Worm (Caenorhabditis elegans) whole organism, late embryonic: Measurements from ENCODE around the gene C13C4.8.

Experiments used
- C38D4.7 ChIP-seq: fragments of 200-800 bp; sonication (Bioruptor generic); optimal IDR thresholded peaks from 2 replicates; lab custom pipeline; 2018; ENCODE audit warnings: mild to moderate bottlenecking, missing genetic modification characterization, moderate library complexity, missing compliant biosample characterization
- F13H6.1 ChIP-seq: sonication (generic microtip); optimal IDR thresholded peaks from 2 replicates; lab custom pipeline; 2016; ENCODE audit warnings: missing genetic modification characterization, missing compliant biosample characterization
- K02D7.2 ChIP-seq: sonication (generic microtip); optimal IDR thresholded peaks from 2 replicates; lab custom pipeline; 2017; ENCODE audit warnings: mild to moderate bottlenecking, missing genetic modification characterization, missing compliant biosample characterization
- K09A11.1 ChIP-seq: sonication (generic microtip); optimal IDR thresholded peaks from 2 replicates; lab custom pipeline; 2017; ENCODE audit warnings: antibody characterized with exemption, mild to moderate bottlenecking, missing genetic modification characterization, missing compliant biosample characterization; ENCODE audit not compliant: insufficient read depth
- ama-1 ChIP-seq: fragments of 150-350 bp; optimal IDR thresholded peaks from 2 replicates; lab custom pipeline; 2014
- ceh-2 ChIP-seq: sonication (generic microtip); optimal IDR thresholded peaks from 2 replicates; lab custom pipeline; 2016; ENCODE audit warnings: missing genotype, missing genetic modification characterization, missing compliant biosample characterization
- ceh-30 ChIP-seq: fragments of 150-350 bp; optimal IDR thresholded peaks from 2 replicates; lab custom pipeline; 2014; ENCODE audit warnings: missing biosample characterization, missing genetic modification characterization
- ceh-31 ChIP-seq: sonication (generic microtip); optimal IDR thresholded peaks from 2 replicates; lab custom pipeline; 2016; ENCODE audit warnings: missing genetic modification characterization, missing compliant biosample characterization
- ceh-34 ChIP-seq: sonication (generic microtip); optimal IDR thresholded peaks from 2 replicates; lab custom pipeline; 2016; ENCODE audit warnings: mild to moderate bottlenecking, missing genetic modification characterization, missing compliant biosample characterization
- ceh-45 ChIP-seq: fragments of 200-800 bp; sonication (Bioruptor generic); IDR thresholded peaks from 2 replicates; pipeline ENCODE4 v1.3.6; 2022; ENCODE audit warnings: missing genetic modification reagents, missing genetic modification characterization, missing compliant biosample characterization
- ceh-48 ChIP-seq: sonication (generic microtip); optimal IDR thresholded peaks from 2 replicates; lab custom pipeline; 2016; ENCODE audit warnings: missing genetic modification characterization, inconsistent platforms, missing compliant biosample characterization
- ceh-9 ChIP-seq: sonication (generic microtip); optimal IDR thresholded peaks from 2 replicates; lab custom pipeline; 2016; ENCODE audit warnings: mild to moderate bottlenecking, missing genetic modification characterization, inconsistent platforms, missing compliant biosample characterization
- dve-1 ChIP-seq: sonication (generic microtip); optimal IDR thresholded peaks from 2 replicates; lab custom pipeline; 2017; ENCODE audit warnings: antibody characterized with exemption, mild to moderate bottlenecking, missing genetic modification characterization, missing compliant biosample characterization
- elt-2 ChIP-seq: sonication (generic microtip); optimal IDR thresholded peaks from 2 replicates; lab custom pipeline; 2016; ENCODE audit warnings: missing genetic modification reagents, missing genetic modification characterization, missing compliant biosample characterization
- eyg-1 ChIP-seq: sonication (generic microtip); optimal IDR thresholded peaks from 2 replicates; lab custom pipeline; 2016; ENCODE audit warnings: missing genotype, missing genetic modification characterization, missing compliant biosample characterization
- fax-1 ChIP-seq: sonication (generic microtip); optimal IDR thresholded peaks from 2 replicates; lab custom pipeline; 2016; ENCODE audit warnings: missing genotype, missing genetic modification characterization, missing compliant biosample characterization
- fkh-10 ChIP-seq: fragments of 150-350 bp; optimal IDR thresholded peaks from 2 replicates; lab custom pipeline; 2014; ENCODE audit warnings: missing biosample characterization, missing genetic modification reagents, missing genetic modification characterization
- gmeb-2 ChIP-seq: sonication (generic microtip); optimal IDR thresholded peaks from 2 replicates; lab custom pipeline; 2016; ENCODE audit warnings: missing genetic modification characterization, inconsistent platforms, missing compliant biosample characterization
- hlh-13 ChIP-seq: fragments of 200-800 bp; sonication (Bioruptor generic); optimal IDR thresholded peaks from 2 replicates; lab custom pipeline; 2018; ENCODE audit warnings: mild to moderate bottlenecking, missing genetic modification characterization, missing compliant biosample characterization
- hlh-15 ChIP-seq: sonication (generic microtip); optimal IDR thresholded peaks from 2 replicates; lab custom pipeline; 2016; ENCODE audit warnings: missing genetic modification characterization, missing compliant biosample characterization
- hlh-30 ChIP-seq: sonication (generic microtip); optimal IDR thresholded peaks from 2 replicates; lab custom pipeline; 2017; ENCODE audit warnings: antibody characterized with exemption, missing genetic modification characterization, missing compliant biosample characterization; ENCODE audit not compliant: insufficient read depth
- hlh-6 ChIP-seq: sonication (generic microtip); optimal IDR thresholded peaks from 2 replicates; lab custom pipeline; 2016; ENCODE audit warnings: missing genotype, missing genetic modification characterization, missing compliant biosample characterization
- hlh-8 ChIP-seq: sonication (generic microtip); optimal IDR thresholded peaks from 2 replicates; lab custom pipeline; 2016; ENCODE audit warnings: missing genotype, missing genetic modification characterization, missing compliant biosample characterization
- mec-3 ChIP-seq: sonication (generic microtip); optimal IDR thresholded peaks from 2 replicates; lab custom pipeline; 2016; ENCODE audit warnings: borderline replicate concordance, missing genetic modification characterization, missing compliant biosample characterization
- nfya-1 ChIP-seq: sonication (generic microtip); optimal IDR thresholded peaks from 2 replicates; lab custom pipeline; 2017; ENCODE audit warnings: missing genetic modification characterization, mild to moderate bottlenecking, missing compliant biosample characterization, antibody characterized with exemption, moderate library complexity
- nhr-11 ChIP-seq: fragments of 150-350 bp; optimal IDR thresholded peaks from 2 replicates; lab custom pipeline; 2014; ENCODE audit warnings: missing biosample characterization, missing genetic modification characterization
- npax-4 ChIP-seq: sonication (generic microtip); optimal IDR thresholded peaks from 2 replicates; lab custom pipeline; 2016; ENCODE audit warnings: missing genetic modification characterization, missing compliant biosample characterization
- odd-2 ChIP-seq: sonication (generic microtip); optimal IDR thresholded peaks from 2 replicates; lab custom pipeline; 2017; ENCODE audit warnings: antibody characterized with exemption, mild to moderate bottlenecking, missing genetic modification characterization, missing compliant biosample characterization
- pat-9 ChIP-seq: fragments of 200-800 bp; sonication (Bioruptor generic); optimal IDR thresholded peaks from 2 replicates; lab custom pipeline; 2018; ENCODE audit warnings: mild to moderate bottlenecking, missing genetic modification characterization, moderate library complexity, missing compliant biosample characterization
- pros-1 ChIP-seq: fragments of 150-350 bp; optimal IDR thresholded peaks from 2 replicates; lab custom pipeline; 2014; ENCODE audit warnings: missing biosample characterization, missing genetic modification reagents, missing genetic modification characterization
- rnt-1 ChIP-seq: sonication (generic microtip); optimal IDR thresholded peaks from 2 replicates; lab custom pipeline; 2016; ENCODE audit warnings: missing genetic modification characterization, missing compliant biosample characterization
- sox-2 ChIP-seq: fragments of 200-800 bp; sonication (Bioruptor generic); IDR thresholded peaks from 2 replicates; pipeline ENCODE4 v1.3.6; 2022; ENCODE audit warnings: missing genetic modification reagents, missing genetic modification characterization, missing compliant biosample characterization
- sox-4 ChIP-seq: sonication (generic microtip); optimal IDR thresholded peaks from 2 replicates; lab custom pipeline; 2017; ENCODE audit warnings: mild to moderate bottlenecking, missing genetic modification characterization, inconsistent platforms, missing compliant biosample characterization
- syd-9 ChIP-seq: sonication (generic microtip); optimal IDR thresholded peaks from 2 replicates; lab custom pipeline; 2016; ENCODE audit warnings: mild to moderate bottlenecking, missing genetic modification characterization, moderate library complexity, missing compliant biosample characterization
- ttx-3 ChIP-seq: sonication (generic microtip); optimal IDR thresholded peaks from 2 replicates; lab custom pipeline; 2016; ENCODE audit warnings: missing genetic modification reagents, missing genetic modification characterization, missing compliant biosample characterization
- unc-3 ChIP-seq, 2 experiments: fragments of 200-800 bp in 1 of 2; sonication (Bioruptor generic) in 1 of 2; sonication (generic microtip) in 1 of 2; conservative IDR thresholded peaks in 1 of 2; optimal IDR thresholded peaks in 1 of 2; 2 replicates each; pipeline versions ENCODE4 v1.3.6 to Lab custom; 2016 to 2022; ENCODE audit warnings: missing compliant biosample characterization in 2 of 2, missing genetic modification characterization in 2 of 2, missing genetic modification reagents in 1 of 2
- unc-55 ChIP-seq: sonication (generic microtip); optimal IDR thresholded peaks from 2 replicates; lab custom pipeline; 2017; ENCODE audit warnings: missing biosample characterization, missing genetic modification reagents, missing genetic modification characterization
- unc-86 ChIP-seq: sonication (generic microtip); optimal IDR thresholded peaks from 2 replicates; lab custom pipeline; 2016; ENCODE audit warnings: missing genetic modification characterization, missing compliant biosample characterization
- zip-5 ChIP-seq: sonication (generic microtip); optimal IDR thresholded peaks from 2 replicates; lab custom pipeline; 2016; ENCODE audit warnings: missing genetic modification characterization, missing compliant biosample characterization
- ztf-16 ChIP-seq: sonication (generic microtip); optimal IDR thresholded peaks from 2 replicates; lab custom pipeline; 2017; ENCODE audit warnings: missing genetic modification characterization, missing compliant biosample characterization

The C13C4.8 gene

DNA sequence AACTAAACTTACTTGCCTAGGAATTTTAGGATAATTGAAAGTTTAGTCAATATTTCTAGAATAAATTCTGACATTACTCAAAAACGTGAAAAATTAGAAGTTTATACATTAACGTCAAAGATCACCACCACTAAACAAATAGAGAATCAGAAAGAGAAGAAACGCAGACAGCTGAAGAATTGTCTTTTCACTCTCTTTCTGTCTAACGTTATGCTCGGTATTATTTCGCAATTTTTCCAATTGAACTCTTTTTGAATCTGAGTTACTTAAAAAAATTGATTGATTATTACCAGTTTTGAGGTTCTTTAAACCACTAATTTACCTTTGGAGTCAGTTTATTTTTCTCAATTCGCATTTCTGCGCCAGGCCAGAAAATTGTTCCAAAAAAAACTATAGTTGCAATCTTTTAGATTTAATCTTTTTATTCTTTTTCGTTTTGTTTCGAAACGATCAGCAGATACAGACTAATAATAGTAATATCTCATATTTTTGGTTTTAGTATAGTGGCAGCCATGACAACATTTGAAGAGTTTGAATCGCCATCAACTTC lies 16.9 kb upstream of the C13C4.8 start, which contains the start of gene nhr-154:
Gene nhr-154 (plus strand): TSS at position 500 of the 550 bp plus-strand sequence.
- TF ChIP-seq hlh-6 (tag; lab: Kevin White, UChicago) = no peak
- no peak for TF ChIP-seq npax-4 (tag; lab: Kevin White, UChicago)
- TF ChIP-seq pros-1 (tag; lab: Kevin White, UChicago) = no peak
- no peak for TF ChIP-seq K02D7.2 (tag; lab: Kevin White, UChicago)
- TF ChIP-seq mec-3 = no peak
- TF ChIP-seq ceh-2 = no peak
- TF ChIP-seq ceh-30 (tag; lab: Kevin White, UChicago) = no peak
- no peak for TF ChIP-seq hlh-13 (GFP tag; lab: Kevin White, UChicago)
- no peak for TF ChIP-seq syd-9 (tag; lab: Kevin White, UChicago)
- TF ChIP-seq dve-1 (tag; lab: Kevin White, UChicago) = no peak
- TF ChIP-seq nhr-11 (tag; lab: Kevin White, UChicago) = no peak
- TF ChIP-seq unc-3 (GFP tag; conservative IDR thresholded peaks at IDR 0.05; lab: Robert Waterston, UW) = no peak
- no peak for TF ChIP-seq unc-3 (tag; optimal IDR thresholded peaks at IDR 0.05; lab: Kevin White, UChicago)
- no peak for TF ChIP-seq zip-5 (tag; lab: Kevin White, UChicago)
- no peak for TF ChIP-seq gmeb-2 (tag; lab: Kevin White, UChicago)
- no peak for TF ChIP-seq fax-1 (tag; lab: Kevin White, UChicago)

DNA sequence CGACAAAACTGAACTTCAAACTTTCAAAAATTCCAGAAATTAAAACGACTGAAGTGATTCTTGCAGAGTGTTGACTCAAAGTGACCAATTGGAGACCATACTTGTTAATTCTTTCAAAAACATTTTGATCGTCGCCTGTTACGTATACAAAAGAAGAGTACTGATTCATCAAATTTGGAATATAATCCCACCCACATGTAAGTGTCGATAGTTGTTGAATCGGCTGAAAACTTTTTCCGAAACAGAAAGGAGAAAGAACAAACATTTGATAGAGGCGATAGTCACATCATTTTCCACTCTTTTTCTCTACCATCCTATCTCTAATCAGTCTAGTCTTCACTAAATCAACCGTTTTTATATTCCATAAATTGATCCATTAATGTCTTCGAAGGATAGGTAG lies 13.9 kb upstream of the C13C4.8 start, which contains the start of gene nhr-153:
Gene nhr-153 (plus strand): TSS at position 301 of the 400 bp plus-strand sequence.
- TF ChIP-seq sox-4 (tag; lab: Kevin White, UChicago) (no peak), syd-9 (tag; lab: Kevin White, UChicago) (no peak), K02D7.2 (tag; lab: Kevin White, UChicago) (no peak), hlh-13 (GFP tag; lab: Kevin White, UChicago) (no peak), eyg-1 (tag; lab: Kevin White, UChicago) (no peak), rnt-1 (no peak), ceh-2 (no peak), hlh-15 (tag; lab: Kevin White, UChicago) (no peak), ttx-3 (no peak), ceh-31 (tag; lab: Kevin White, UChicago) (no peak), F13H6.1 (no peak), fkh-10 (GFP tag; lab: Kevin White, UChicago) (no peak), hlh-8 (no peak), ceh-30 (tag; lab: Kevin White, UChicago) (no peak), sox-2 (GFP tag; lab: Robert Waterston, UW) (no peak), ztf-16 (no peak), nfya-1 (no peak), pat-9 (tag; lab: Kevin White, UChicago) (no peak), npax-4 (tag; lab: Kevin White, UChicago) (no peak)

DNA sequence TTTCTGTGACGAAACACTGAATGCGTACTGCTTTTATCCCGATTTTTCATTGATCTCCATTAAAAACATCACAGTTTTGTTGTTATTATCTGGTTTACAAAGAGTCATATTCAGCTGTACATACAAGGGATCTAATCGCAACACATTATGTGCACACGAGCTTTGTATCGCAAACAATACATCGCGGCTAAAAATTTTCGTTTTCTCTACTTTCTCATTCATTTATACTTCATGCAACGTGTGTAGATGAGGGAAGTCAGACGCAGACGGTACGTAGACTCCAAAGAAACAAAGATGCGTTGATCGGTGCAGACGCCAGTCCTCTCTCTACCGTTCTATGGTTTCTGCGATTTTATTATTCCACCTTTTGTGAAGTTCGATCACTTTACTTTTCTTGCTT lies 11.0 kb upstream of the C13C4.8 start, which contains the start of gene nhr-136:
Gene nhr-136 (plus strand): TSS at position 301 of the 400 bp plus-strand sequence.
- TF ChIP-seq unc-86 (no peak), ceh-34 (no peak), ceh-45 (no peak), ceh-30 (tag; lab: Kevin White, UChicago) (no peak)

DNA sequence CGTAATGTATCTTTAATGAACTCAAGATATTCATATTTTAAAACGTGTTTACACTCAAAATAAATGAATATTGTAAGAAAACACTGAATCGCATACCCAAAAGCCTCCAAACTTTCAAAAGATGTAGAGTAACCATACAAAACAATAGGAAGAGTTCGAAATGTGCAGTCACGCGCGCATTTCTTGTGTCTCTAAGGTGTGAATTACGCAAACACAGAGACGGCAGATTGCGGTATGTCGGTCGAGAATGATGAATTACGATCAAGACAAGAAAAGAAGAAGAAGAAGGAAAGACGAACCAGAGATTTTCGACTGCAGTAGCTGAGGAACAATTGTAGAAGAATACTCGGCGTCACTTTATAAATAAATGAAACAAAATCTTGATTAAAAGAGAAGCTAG lies 6.4 kb upstream of the C13C4.8 start, which contains the start of gene lhpp-1:
Gene lhpp-1 (minus strand): TSS at position 354 of the 400 bp plus-strand sequence.
- TF ChIP-seq nhr-11 (tag; lab: Kevin White, UChicago) (no peak), odd-2 (tag; lab: Kevin White, UChicago) (no peak), C38D4.7 (no peak), hlh-30 (tag; lab: Kevin White, UChicago) (peak; percentile 55), ama-1 (lab: Kevin White, UChicago) (no peak), unc-55 (GFP tag; lab: Kevin White, UChicago) (peak; percentile 33), ceh-2 (no peak), ceh-9 (tag; lab: Kevin White, UChicago) (no peak), elt-2 (tag; lab: Kevin White, UChicago) (no peak), pat-9 (tag; lab: Kevin White, UChicago) (no peak), K09A11.1 (tag; lab: Kevin White, UChicago) (no peak), ceh-48 (tag; lab: Kevin White, UChicago) (no peak)
